Fruit fly (Drosophila melanogaster): Measurements from ENCODE around the gene trc.

trc gene

dm6 chr3L:19833227-19833626 lies 877 bp downstream of the trc start:
- TF ChIP-seq CG17801 (GFP tag; optimal IDR thresholded peaks at IDR 0.05; ENCODE audit: partially characterized antibody): no peak

dm6 chr3L:19818701-19819100 lies 15.4 kb downstream of the trc start:
- TF ChIP-seq CG17801 (GFP tag; optimal IDR thresholded peaks at IDR 0.05; ENCODE audit: partially characterized antibody): no peak

- TF ChIP-seq CG17801 (GFP tag; optimal IDR thresholded peaks at IDR 0.05; ENCODE audit: partially characterized antibody): peak; percentile 66
Measured at dm6 chr3L:19817807-19818531, 16.1 kb downstream of the trc start, which contains the start of the genes Fibp and Deaf1. TSS of gene Fibp (minus strand) at chr3L:19817967. TSS of gene Deaf1 (plus strand) at chr3L:19818174.

- TF ChIP-seq CG17801 (GFP tag; optimal IDR thresholded peaks at IDR 0.05; ENCODE audit: partially characterized antibody): peak; percentile 40
Measured at dm6 chr3L:19815472-19816150, 18.5 kb downstream of the trc start, which contains the start of gene cyc. TSS of gene cyc (minus strand) at chr3L:19815938.

- no peak for TF ChIP-seq CG17801 (GFP tag; optimal IDR thresholded peaks at IDR 0.05; ENCODE audit: partially characterized antibody)
Measured at dm6 chr3L:19813075-19813903, 20.8 kb downstream of the trc start, which contains the start of gene Cyp305a1. TSS of gene Cyp305a1 (minus strand) at chr3L:19813339.

- no peak for TF ChIP-seq CG17801 (GFP tag; optimal IDR thresholded peaks at IDR 0.05; ENCODE audit: partially characterized antibody)
Measured at dm6 chr3L:19812491-19812890, 21.6 kb downstream of the trc start.

- no peak for TF ChIP-seq CG17801 (GFP tag; optimal IDR thresholded peaks at IDR 0.05; ENCODE audit: partially characterized antibody)
Measured at dm6 chr3L:19807521-19807920, 26.6 kb downstream of the trc start.

- peak; percentile 19 for TF ChIP-seq CG17801 (GFP tag; optimal IDR thresholded peaks at IDR 0.05; ENCODE audit: partially characterized antibody)
Measured at dm6 chr3L:19807103-19807502, 27.0 kb downstream of the trc start, which contains the start of the genes CG14104 and Kap-alpha1. TSS of gene CG14104 (minus strand) at chr3L:19807199. TSS of gene Kap-alpha1 (plus strand) at chr3L:19807232.

dm6 chr3L:19805895-19806294 lies 28.2 kb downstream of the trc start, which contains the start of gene CG34116:
TSS of gene CG34116 (minus strand) at chr3L:19806036.
- no peak for TF ChIP-seq CG17801 (GFP tag; optimal IDR thresholded peaks at IDR 0.05; ENCODE audit: partially characterized antibody)

- no peak for TF ChIP-seq CG17801 (GFP tag; optimal IDR thresholded peaks at IDR 0.05; ENCODE audit: partially characterized antibody)
Measured at dm6 chr3L:19804908-19805307, 29.2 kb downstream of the trc start, which contains the start of the genes TORIP and Ccdc58. TSS of gene TORIP (minus strand) at chr3L:19805080. TSS of gene Ccdc58 (plus strand) at chr3L:19805181.

- no peak for TF ChIP-seq CG17801 (GFP tag; optimal IDR thresholded peaks at IDR 0.05; ENCODE audit: partially characterized antibody)
Measured at dm6 chr3L:19801105-19801504, 33.0 kb downstream of the trc start, which contains the start of gene CG14102. TSS of gene CG14102 (minus strand) at chr3L:19801291.

dm6 chr3L:19798978-19799377 lies 35.1 kb downstream of the trc start, which contains the start of gene Ir76a:
TSS of gene Ir76a (plus strand) at chr3L:19799278.
- no peak for TF ChIP-seq CG17801 (GFP tag; optimal IDR thresholded peaks at IDR 0.05; ENCODE audit: partially characterized antibody)

- peak; percentile 89 for TF ChIP-seq CG17801 (GFP tag; optimal IDR thresholded peaks at IDR 0.05; ENCODE audit: partially characterized antibody)
Measured at dm6 chr3L:19794203-19794802, 39.8 kb downstream of the trc start.

- TF ChIP-seq CG17801 (GFP tag; optimal IDR thresholded peaks at IDR 0.05; ENCODE audit: partially characterized antibody): no peak
Measured at dm6 chr3L:19793438-19793998, 40.6 kb downstream of the trc start, which contains the start of the genes CG42637, Gyc76C and SREBP. TSS of gene CG42637 (minus strand) at chr3L:19793569. TSS of gene Gyc76C (minus strand) at chr3L:19793569. TSS of gene SREBP (plus strand) at chr3L:19793935.

Data from ovary, adult (tissue).